Worm (Caenorhabditis elegans) whole organism, L4 larva: ENCODE results near the gene C06B3.6.

Source experiments
- aly-2 ChIP-seq: sonication (generic microtip); optimal IDR thresholded peaks from 2 replicates; lab custom pipeline; 2018; ENCODE audit warnings: missing biosample characterization, missing genetic modification characterization
- mdt-29 ChIP-seq: fragments of 200-800 bp; sonication (Bioruptor generic); IDR thresholded peaks from 2 replicates; pipeline ENCODE4 v1.3.6; 2022; ENCODE audit warnings: missing genetic modification reagents, missing genetic modification characterization, missing compliant biosample characterization
- nhr-28 ChIP-seq: fragments of 150-350 bp; optimal IDR thresholded peaks from 2 replicates; lab custom pipeline; 2014; ENCODE audit warnings: missing biosample characterization, missing genetic modification characterization

- TF ChIP-seq nhr-28 (tag; lab: Kevin White, UChicago) (no peak), mdt-29 (no peak), aly-2 (tag; lab: Kevin White, UChicago) (no peak)
Measured at ce11 chrV:13880607-13881006, 28.2 kb downstream of the C06B3.6 start, which contains the start of gene T22G5.3.
